Fruit fly (Drosophila melanogaster): ENCODE data around the gene Stt3A.

Gene Stt3A

DNA sequence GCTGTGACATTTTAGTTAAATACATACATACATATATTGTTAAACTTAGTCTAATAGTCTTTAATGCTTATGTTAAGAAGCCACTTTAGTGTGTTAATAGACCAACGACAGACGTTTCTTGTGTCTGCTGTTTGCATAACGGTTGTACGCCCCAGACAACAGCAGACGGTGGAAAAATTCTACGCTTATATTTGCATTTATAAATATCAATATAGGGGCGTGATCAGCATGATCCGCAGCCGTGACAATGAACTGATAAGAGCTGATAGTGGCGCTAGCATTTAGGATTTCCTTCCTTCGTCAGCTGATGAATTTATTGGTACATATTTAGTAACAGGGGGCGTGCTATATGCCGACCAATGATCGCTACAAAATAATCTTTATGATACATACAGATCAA, 12.0 kb upstream of the Stt3A start (continued):
- no peak for TF ChIP-seq CG31224 (GFP tag; IDR thresholded peaks at IDR 0.05)
- TF ChIP-seq CG7745 (tag; optimal IDR thresholded peaks at IDR 0.05), result no peak
- no peak for TF ChIP-seq ash1 (GFP tag; optimal IDR thresholded peaks at IDR 0.05)
- no peak for TF ChIP-seq Mes4 (GFP tag; optimal IDR thresholded peaks at IDR 0.05)
- TF ChIP-seq sens (GFP tag), result peak; percentile 33
- TF ChIP-seq Blimp-1 (GFP tag; optimal IDR thresholded peaks at IDR 0.05), result peak; percentile 11
- TF ChIP-seq bowl (GFP tag; IDR thresholded peaks at IDR 0.05), result no peak
- TF ChIP-seq so (GFP tag; IDR thresholded peaks at IDR 0.05), result no peak
- TF ChIP-seq Dll (GFP tag; IDR thresholded peaks at IDR 0.05; ENCODE audit: partially characterized antibody), result no peak
- no peak for TF ChIP-seq slp2 (GFP tag; optimal IDR thresholded peaks at IDR 0.05)
- TF ChIP-seq CG2678 (tag; optimal IDR thresholded peaks at IDR 0.05), result peak; percentile 2
- no peak for TF ChIP-seq CG10274 (GFP tag; optimal IDR thresholded peaks at IDR 0.05)
- peak in 1 of 2 experiments; percentile 6 for TF ChIP-seq Pdp1 (GFP tag; optimal IDR thresholded peaks at IDR 0.05)
- no peak for TF ChIP-seq CG2120 (GFP tag; optimal IDR thresholded peaks at IDR 0.05)
- peak; percentile 51 for TF ChIP-seq CG7987 (GFP tag; optimal IDR thresholded peaks at IDR 0.05)
- no peak for TF ChIP-seq CG9609 (GFP tag; optimal IDR thresholded peaks at IDR 0.05)
- TF ChIP-seq Oli (tag; optimal IDR thresholded peaks at IDR 0.05), result no peak
- no peak for TF ChIP-seq Poxn (GFP tag; IDR thresholded peaks at IDR 0.05)
- TF ChIP-seq Nf-YA (GFP tag; IDR thresholded peaks at IDR 0.05), result no peak
- TF ChIP-seq peb (GFP tag; IDR thresholded peaks at IDR 0.05), result no peak
- TF ChIP-seq CG34376 (GFP tag; optimal IDR thresholded peaks at IDR 0.05), result no peak

dm6 chrX:21064927-21065326, 11.2 kb upstream of the Stt3A start:
- no peak for TF ChIP-seq CG11247 (GFP tag; IDR thresholded peaks at IDR 0.05)
- TF ChIP-seq emc (GFP tag; optimal IDR thresholded peaks at IDR 0.05), result no peak
- no peak for TF ChIP-seq Nf-YB (GFP tag; optimal IDR thresholded peaks at IDR 0.05)
- TF ChIP-seq esg (GFP tag; conservative IDR thresholded peaks at IDR 0.05), result no peak
- no peak for TF ChIP-seq rib (GFP tag; IDR thresholded peaks at IDR 0.05)
- TF ChIP-seq so (GFP tag; IDR thresholded peaks at IDR 0.05), result no peak
- TF ChIP-seq CG10959 (GFP tag; IDR thresholded peaks at IDR 0.05), result no peak
- no peak for TF ChIP-seq CG17361 (GFP tag; IDR thresholded peaks at IDR 0.05)
- no peak for TF ChIP-seq CG12104 (GFP tag; optimal IDR thresholded peaks at IDR 0.05)
- no peak for TF ChIP-seq nmo (GFP tag; optimal IDR thresholded peaks at IDR 0.05)
- TF ChIP-seq oc (tag; optimal IDR thresholded peaks at IDR 0.05), result no peak
- TF ChIP-seq slbo (GFP tag; IDR thresholded peaks at IDR 0.05), result no peak
- TF ChIP-seq Aef1 (GFP tag; IDR thresholded peaks at IDR 0.05), result no peak
- no peak for TF ChIP-seq Abd-B (GFP tag; optimal IDR thresholded peaks at IDR 0.05)
- TF ChIP-seq gsb (GFP tag; IDR thresholded peaks at IDR 0.05), result no peak
- no peak for TF ChIP-seq ro (GFP tag; IDR thresholded peaks at IDR 0.05)
- TF ChIP-seq kni (GFP tag; optimal IDR thresholded peaks at IDR 0.05), result no peak
- TF ChIP-seq CG4424 (GFP tag; optimal IDR thresholded peaks at IDR 0.05), result no peak
- TF ChIP-seq Drgx (GFP tag; IDR thresholded peaks at IDR 0.05), result peak; percentile 88
- TF ChIP-seq fu2 (GFP tag; optimal IDR thresholded peaks at IDR 0.05), result no peak
- TF ChIP-seq nerfin-1 (tag; optimal IDR thresholded peaks at IDR 0.05), result no peak
- TF ChIP-seq ci (GFP tag; IDR thresholded peaks at IDR 0.05), result 0 out of 3 replicates have a peak, but pooled peaks have one; percentile 34
- peak; percentile 28; the same call in 1 of the 2 replicates for TF ChIP-seq CG10366 (GFP tag; IDR thresholded peaks at IDR 0.05)
- TF ChIP-seq crp (GFP tag; optimal IDR thresholded peaks at IDR 0.05), result no peak
- TF ChIP-seq ems (GFP tag; optimal IDR thresholded peaks at IDR 0.05), result no peak
- no peak for TF ChIP-seq pan (optimal IDR thresholded peaks at IDR 0.05)
- TF ChIP-seq pan (GFP tag; optimal IDR thresholded peaks at IDR 0.05 in 1 of 2, IDR thresholded peaks at IDR 0.05 in 1 of 2), result peak in 1 of 2 experiments; percentile 39
- TF ChIP-seq CG1647 (GFP tag; optimal IDR thresholded peaks at IDR 0.05), result no peak
- TF ChIP-seq CG34422 (GFP tag; IDR thresholded peaks at IDR 0.05), result 0 out of 3 replicates have a peak, but pooled peaks have one; percentile 13
- no peak for TF ChIP-seq pfk (GFP tag; optimal IDR thresholded peaks at IDR 0.05)
- no peak for TF ChIP-seq CG4707 (GFP tag; optimal IDR thresholded peaks at IDR 0.05)
- TF ChIP-seq pita (GFP tag; optimal IDR thresholded peaks at IDR 0.05), result no peak
